Fruit fly (Drosophila melanogaster) whole organism, embryonic: ENCODE results near the gene Naxd.

ENCODE experiments used
- Atf6 ChIP-seq: fragments of 200-800 bp; sonication (Bioruptor generic); IDR thresholded peaks from 2 replicates; pipeline ENCODE4 v1.3.6; 2022; ENCODE audit warnings: missing biosample characterization, missing genetic modification characterization
- Blimp-1 ChIP-seq: fragments of 200-800 bp; sonication (Bioruptor generic); optimal IDR thresholded peaks from 3 replicates; lab custom pipeline; 2018; ENCODE audit warnings: missing biosample characterization, missing genetic modification characterization, mild to moderate bottlenecking, moderate library complexity, missing genetic modification reagents
- CG10267 ChIP-seq: fragments of 200-800 bp; sonication (Bioruptor generic); optimal IDR thresholded peaks from 2 replicates; lab custom pipeline; 2018; ENCODE audit warnings: missing biosample characterization, mild to moderate bottlenecking, missing genetic modification characterization, moderate library complexity
- CG10979 ChIP-seq: fragments of 200-800 bp; sonication (Bioruptor generic); optimal IDR thresholded peaks from 2 replicates; lab custom pipeline; 2018; ENCODE audit warnings: missing biosample characterization, mild to moderate bottlenecking, missing genetic modification characterization, moderate library complexity
- CG12071 ChIP-seq: fragments of 200-800 bp; sonication (Bioruptor generic); optimal IDR thresholded peaks from 3 replicates; lab custom pipeline; 2018; ENCODE audit warnings: missing biosample characterization, mild to moderate bottlenecking, missing genetic modification characterization
- CG13296 ChIP-seq: fragments of 200-800 bp; sonication (Bioruptor generic); optimal IDR thresholded peaks from 3 replicates; lab custom pipeline; 2018; ENCODE audit warnings: missing biosample characterization, mild to moderate bottlenecking, missing genetic modification characterization
- CG13624 ChIP-seq: fragments of 200-800 bp; sonication (Bioruptor generic); optimal IDR thresholded peaks from 2 replicates; lab custom pipeline; 2016; ENCODE audit warnings: missing biosample characterization, missing genetic modification characterization
- CG14050 ChIP-seq: fragments of 200-800 bp; sonication (Bioruptor generic); IDR thresholded peaks from 3 replicates; pipeline ENCODE4 v1.3.6; 2022; ENCODE audit warnings: missing biosample characterization, missing genetic modification characterization
- CG15601 ChIP-seq: fragments of 200-800 bp; sonication (Bioruptor generic); optimal IDR thresholded peaks from 3 replicates; lab custom pipeline; 2019; ENCODE audit warnings: missing biosample characterization, mild to moderate bottlenecking, missing genetic modification characterization, moderate library complexity
- CG18599 ChIP-seq: fragments of 200-800 bp; sonication (Bioruptor generic); optimal IDR thresholded peaks from 3 replicates; lab custom pipeline; 2017; ENCODE audit warnings: missing biosample characterization, missing genetic modification characterization, mild to moderate bottlenecking, moderate library complexity, missing genetic modification reagents
- CG2712 ChIP-seq: fragments of 200-800 bp; optimal IDR thresholded peaks from 3 replicates; lab custom pipeline; 2019; ENCODE audit warnings: missing biosample characterization, mild to moderate bottlenecking, missing genetic modification characterization, moderate library complexity
- CG30431 ChIP-seq: fragments of 200-800 bp; sonication (Bioruptor generic); optimal IDR thresholded peaks from 2 replicates; lab custom pipeline; 2017; ENCODE audit warnings: missing biosample characterization, missing genetic modification characterization
- CG3065 ChIP-seq: fragments of 200-800 bp; sonication (Bioruptor generic); optimal IDR thresholded peaks from 2 replicates; lab custom pipeline; 2016; ENCODE audit warnings: missing biosample characterization, missing genetic modification characterization
- CG31365 ChIP-seq: fragments of 200-800 bp; sonication (Bioruptor generic); optimal IDR thresholded peaks from 2 replicates; lab custom pipeline; 2018; ENCODE audit warnings: missing biosample characterization, mild to moderate bottlenecking, missing genetic modification characterization
- CG31441 ChIP-seq: fragments of 200-800 bp; sonication (Bioruptor generic); IDR thresholded peaks from 2 replicates; pipeline ENCODE4 v1.3.6; 2022; ENCODE audit warnings: missing biosample characterization, missing genetic modification characterization
- CG32767 ChIP-seq: fragments of 200-800 bp; sonication (Bioruptor generic); IDR thresholded peaks from 2 replicates; pipeline ENCODE4 v1.3.6; 2022; ENCODE audit warnings: missing biosample characterization, missing genetic modification characterization
- CG3726 ChIP-seq: fragments of 200-800 bp; sonication (Bioruptor generic); IDR thresholded peaks from 3 replicates; pipeline ENCODE4, ENCODE4 v1.3.6; 2022; ENCODE audit warnings: missing biosample characterization, missing genetic modification characterization
- CG8388 ChIP-seq: fragments of 200-800 bp; sonication (Bioruptor generic); optimal IDR thresholded peaks from 2 replicates; lab custom pipeline; 2019; ENCODE audit warnings: missing biosample characterization, mild to moderate bottlenecking, missing genetic modification characterization, moderate library complexity
- CG9817 ChIP-seq: fragments of 200-800 bp; sonication (Bioruptor generic); optimal IDR thresholded peaks from 2 replicates; lab custom pipeline; 2018; ENCODE audit warnings: missing biosample characterization, mild to moderate bottlenecking, missing genetic modification characterization, moderate library complexity
- Dip2 ChIP-seq: fragments of 200-800 bp; sonication (Bioruptor generic); IDR thresholded peaks from 2 replicates; pipeline ENCODE4 v1.3.6; 2022; ENCODE audit warnings: missing biosample characterization, missing genetic modification characterization
- ERR ChIP-seq: fragments of 200-800 bp; sonication (Bioruptor generic); optimal IDR thresholded peaks from 2 replicates; lab custom pipeline; 2016; ENCODE audit warnings: missing biosample characterization, missing genetic modification characterization
- HHEX ChIP-seq: fragments of 200-800 bp; sonication (Bioruptor generic); optimal IDR thresholded peaks from 3 replicates; lab custom pipeline; 2017; ENCODE audit warnings: missing biosample characterization, mild to moderate bottlenecking, missing genetic modification characterization, missing genetic modification reagents
- Lhr ChIP-seq: fragments of 200-800 bp; sonication (Bioruptor generic); optimal IDR thresholded peaks from 3 replicates; lab custom pipeline; 2017; ENCODE audit warnings: mild to moderate bottlenecking, missing biosample characterization, missing genetic modification reagents, missing genetic modification characterization
- Max ChIP-seq: fragments of 200-800 bp; sonication (Bioruptor generic); optimal IDR thresholded peaks from 2 replicates; lab custom pipeline; 2016; ENCODE audit warnings: missing biosample characterization, mild to moderate bottlenecking, missing genetic modification characterization
- Nf-YB ChIP-seq: fragments of 200-800 bp; sonication (Bioruptor generic); optimal IDR thresholded peaks from 3 replicates; lab custom pipeline; 2019; ENCODE audit warnings: missing biosample characterization, mild to moderate bottlenecking, missing genetic modification characterization, moderate library complexity
- Oli ChIP-seq: fragments of 200-800 bp; sonication (Bioruptor generic); optimal IDR thresholded peaks from 2 replicates; lab custom pipeline; 2018; ENCODE audit warnings: missing biosample characterization, mild to moderate bottlenecking, missing genetic modification characterization, moderate library complexity
- PHDP ChIP-seq: fragments of 200-800 bp; sonication (Bioruptor generic); optimal IDR thresholded peaks from 3 replicates; lab custom pipeline; 2018; ENCODE audit warnings: missing biosample characterization, mild to moderate bottlenecking, missing genetic modification characterization, moderate library complexity
- Ssrp ChIP-seq: fragments of 200-800 bp; sonication (Bioruptor generic); optimal IDR thresholded peaks from 2 replicates; lab custom pipeline; 2018; ENCODE audit warnings: missing biosample characterization, mild to moderate bottlenecking, missing genetic modification characterization, moderate library complexity
- caup ChIP-seq: fragments of 200-800 bp; sonication (Bioruptor generic); optimal IDR thresholded peaks from 3 replicates; lab custom pipeline; 2017; ENCODE audit warnings: missing biosample characterization, mild to moderate bottlenecking, missing genetic modification characterization, moderate library complexity; ENCODE audit not compliant: severe bottlenecking
- croc ChIP-seq: fragments of 200-800 bp; sonication (Bioruptor generic); conservative IDR thresholded peaks from 3 replicates; pipeline ENCODE4 v1.3.6; 2022; ENCODE audit warnings: missing biosample characterization, missing genetic modification characterization
- danr ChIP-seq: fragments of 200-800 bp; sonication (Bioruptor generic); IDR thresholded peaks from 2 replicates; pipeline ENCODE4 v1.3.6; 2022; ENCODE audit warnings: missing biosample characterization, missing genetic modification characterization
- dmrt11E ChIP-seq: fragments of 200-800 bp; sonication (Bioruptor generic); optimal IDR thresholded peaks from 3 replicates; lab custom pipeline; 2018; ENCODE audit warnings: missing biosample characterization, mild to moderate bottlenecking, missing genetic modification characterization, moderate library complexity
- dmrt99B ChIP-seq: fragments of 200-800 bp; sonication (Bioruptor generic); optimal IDR thresholded peaks from 2 replicates; lab custom pipeline; 2018; ENCODE audit warnings: missing biosample characterization, mild to moderate bottlenecking, missing genetic modification characterization, moderate library complexity
- dpn ChIP-seq, 2 experiments: fragments of 200-800 bp; sonication (Bioruptor generic); optimal IDR thresholded peaks; 3 replicates each; lab custom pipeline; 2016; ENCODE audit warnings: missing biosample characterization in 2 of 2, missing genetic modification characterization in 2 of 2
- dysf ChIP-seq: fragments of 200-800 bp; sonication (Bioruptor generic); IDR thresholded peaks from 3 replicates; pipeline ENCODE4 v1.3.6; 2022; ENCODE audit warnings: missing biosample characterization, missing genetic modification characterization
- esg ChIP-seq: fragments of 200-800 bp; sonication (Bioruptor generic); conservative IDR thresholded peaks from 2 replicates; pipeline ENCODE4 v1.3.6; 2022; ENCODE audit warnings: missing biosample characterization, missing genetic modification characterization
- fd64A ChIP-seq: fragments of 200-800 bp; sonication (Bioruptor generic); optimal IDR thresholded peaks from 3 replicates; lab custom pipeline; 2018; ENCODE audit warnings: missing biosample characterization, mild to moderate bottlenecking, missing genetic modification characterization
- fd96Cb ChIP-seq: fragments of 200-800 bp; sonication (Bioruptor generic); optimal IDR thresholded peaks from 2 replicates; lab custom pipeline; 2018; ENCODE audit warnings: missing biosample characterization, mild to moderate bottlenecking, missing genetic modification characterization, moderate library complexity
- ftz-f1 ChIP-seq: fragments of 200-800 bp; sonication (Bioruptor generic); optimal IDR thresholded peaks from 2 replicates; lab custom pipeline; 2016; ENCODE audit warnings: missing biosample characterization, missing genetic modification characterization
- gcm2 ChIP-seq: fragments of 200-800 bp; sonication (Bioruptor generic); optimal IDR thresholded peaks from 2 replicates; lab custom pipeline; 2016; ENCODE audit warnings: missing biosample characterization, missing genetic modification characterization
- gro ChIP-seq: fragments of 200-800 bp; sonication (Bioruptor generic); optimal IDR thresholded peaks from 2 replicates; lab custom pipeline; 2016; ENCODE audit warnings: missing biosample characterization, missing genetic modification characterization
- knrl ChIP-seq: fragments of 200-800 bp; sonication (Bioruptor generic); IDR thresholded peaks from 3 replicates; pipeline ENCODE4 v1.3.6; 2022; ENCODE audit warnings: missing biosample characterization, missing genetic modification characterization; ENCODE audit not compliant: partially characterized antibody
- lab ChIP-seq: fragments of 200-800 bp; sonication (Bioruptor generic); optimal IDR thresholded peaks from 3 replicates; lab custom pipeline; 2017; ENCODE audit warnings: missing biosample characterization, missing genetic modification characterization, mild to moderate bottlenecking, moderate library complexity, missing genetic modification reagents
- lbe ChIP-seq: fragments of 200-800 bp; sonication (Bioruptor generic); optimal IDR thresholded peaks from 2 replicates; lab custom pipeline; 2016; ENCODE audit warnings: missing biosample characterization, mild to moderate bottlenecking, missing genetic modification characterization
- lmd ChIP-seq: fragments of 200-800 bp; sonication (Bioruptor generic); IDR thresholded peaks from 2 replicates; pipeline ENCODE4 v1.3.6; 2022; ENCODE audit warnings: missing biosample characterization, missing genetic modification characterization
- sens-2 ChIP-seq: fragments of 200-800 bp; sonication (Bioruptor generic); IDR thresholded peaks from 2 replicates; pipeline ENCODE4 v1.3.6; 2022; ENCODE audit warnings: missing biosample characterization, missing genetic modification characterization
- sima ChIP-seq: fragments of 200-800 bp; sonication (Bioruptor generic); optimal IDR thresholded peaks from 2 replicates; lab custom pipeline; 2016; ENCODE audit warnings: missing biosample characterization, missing genetic modification characterization
- ttk ChIP-seq: fragments of 200-800 bp; sonication (Bioruptor generic); IDR thresholded peaks from 2 replicates; pipeline ENCODE4 v2.1.2; 2022; ENCODE audit warnings: missing biosample characterization, missing genetic modification characterization

Naxd gene

DNA sequence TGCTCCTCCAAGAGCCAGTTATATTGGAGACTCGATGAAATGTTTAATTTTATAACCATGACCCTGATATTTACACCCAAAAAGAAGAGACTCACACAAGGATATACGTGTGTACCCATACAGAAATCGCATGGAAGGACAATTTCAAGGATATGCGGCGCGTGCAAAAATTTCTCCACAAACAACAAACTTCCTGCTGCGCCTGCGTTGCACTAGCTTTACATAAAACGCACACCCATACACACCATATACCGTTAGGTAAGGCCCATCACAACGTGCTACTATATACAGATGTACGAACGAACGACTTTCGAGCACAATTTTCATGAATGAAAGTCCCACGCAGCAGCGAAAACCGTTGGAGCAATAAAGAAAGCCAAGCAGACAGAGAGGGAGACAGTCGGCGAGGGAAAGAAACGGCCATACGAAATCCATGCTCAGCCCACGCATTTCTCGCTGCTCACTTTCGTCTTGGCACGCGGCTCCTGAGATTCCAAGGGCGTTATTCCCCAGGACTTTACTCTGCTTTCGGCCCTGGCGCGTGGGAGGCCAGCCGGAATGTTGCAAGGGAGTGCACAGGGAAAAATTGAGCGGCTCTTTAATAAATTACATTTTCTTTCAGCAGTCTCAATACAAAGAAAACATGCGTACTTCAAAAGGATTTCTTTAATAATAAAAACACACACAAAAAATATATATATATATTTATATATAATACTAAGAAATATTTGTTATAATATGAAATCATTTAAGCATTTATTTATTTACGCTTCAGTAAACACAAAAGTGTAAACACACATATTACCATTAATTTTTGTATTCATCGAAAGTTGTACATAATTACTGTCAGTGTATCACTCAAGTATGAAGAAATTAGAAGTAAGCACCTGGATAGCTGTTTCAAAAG lies 9.9 kb downstream of the Naxd start (continued):
- no peak for TF ChIP-seq croc (GFP tag; lab: Robert Waterston, UW)
- TF ChIP-seq HHEX (GFP tag; lab: Kevin White, UChicago), result peak; percentile 36
- no peak for TF ChIP-seq CG12071
- TF ChIP-seq sima (GFP tag; lab: Kevin White, UChicago), result no peak
- TF ChIP-seq ERR (GFP tag; lab: Kevin White, UChicago), result no peak
- no peak for TF ChIP-seq knrl
- TF ChIP-seq CG13624, result no peak
- peak; percentile 66 for TF ChIP-seq CG2712 (tag; lab: Kevin White, UChicago)
- no peak for TF ChIP-seq CG14050 (GFP tag; lab: Robert Waterston, UW)
- TF ChIP-seq CG30431 (GFP tag; lab: Kevin White, UChicago), result no peak
- no peak for TF ChIP-seq gcm2
- peak; percentile 4 for TF ChIP-seq CG9817 (tag; lab: Kevin White, UChicago)
- TF ChIP-seq lbe (GFP tag; lab: Kevin White, UChicago), result no peak
- no peak for TF ChIP-seq danr (GFP tag; lab: Robert Waterston, UW)
- peak; percentile 19 for TF ChIP-seq dmrt11E (tag; lab: Kevin White, UChicago)
- TF ChIP-seq esg, result peak; percentile 17; the same call in 1 of the 2 replicates
- peak; percentile 75 for TF ChIP-seq CG18599
- TF ChIP-seq ftz-f1 (GFP tag; lab: Kevin White, UChicago), result no peak
- no peak for TF ChIP-seq Dip2 (GFP tag; lab: Robert Waterston, UW)
- TF ChIP-seq dmrt99B (tag; lab: Kevin White, UChicago), result peak; percentile 59
- 0 out of 2 replicates have a peak, but pooled peaks have one; percentile 41 for TF ChIP-seq lmd (GFP tag; lab: Robert Waterston, UW)
- TF ChIP-seq PHDP, result peak; percentile 45
- TF ChIP-seq CG32767 (GFP tag; lab: Robert Waterston, UW), result no peak
- TF ChIP-seq caup (GFP tag; lab: Kevin White, UChicago), result no peak
- peak; percentile 28 for TF ChIP-seq Ssrp (tag; lab: Kevin White, UChicago)
- TF ChIP-seq CG13296 (GFP tag; lab: Kevin White, UChicago), result no peak
- no peak for TF ChIP-seq Max (GFP tag; lab: Kevin White, UChicago)
- TF ChIP-seq Nf-YB, result peak; percentile 19
- peak; percentile 51 for TF ChIP-seq CG10979 (tag; lab: Kevin White, UChicago)
- TF ChIP-seq CG10267 (tag; lab: Kevin White, UChicago), result peak; percentile 46
- no peak for TF ChIP-seq CG3726
- TF ChIP-seq CG31365 (tag; lab: Kevin White, UChicago), result no peak
- TF ChIP-seq ttk, result no peak
- TF ChIP-seq dysf (GFP tag; lab: Robert Waterston, UW), result 0 out of 3 replicates have a peak, but pooled peaks have one; percentile 5
- TF ChIP-seq Oli (tag; lab: Kevin White, UChicago), result peak; percentile 21
- TF ChIP-seq Blimp-1 (GFP tag; lab: Kevin White, UChicago), result peak; percentile 42
- peak in 1 of 2 experiments; percentile 11 for TF ChIP-seq dpn (GFP tag; optimal IDR thresholded peaks at IDR 0.05; lab: Kevin White, UChicago)
- TF ChIP-seq sens-2 (GFP tag; lab: Robert Waterston, UW), result no peak
- TF ChIP-seq CG15601, result peak; percentile 1
- TF ChIP-seq Lhr (GFP tag; lab: Kevin White, UChicago), result no peak
- TF ChIP-seq Atf6 (GFP tag; lab: Robert Waterston, UW), result 0 out of 2 replicates have a peak, but pooled peaks have one; percentile 29
- TF ChIP-seq CG31441 (GFP tag; lab: Robert Waterston, UW), result peak; percentile 65
- TF ChIP-seq CG8388, result peak; percentile 37
- peak; percentile 44 for TF ChIP-seq fd96Cb (tag; lab: Kevin White, UChicago)
- TF ChIP-seq lab (GFP tag; lab: Kevin White, UChicago), result peak; percentile 69
- TF ChIP-seq fd64A (GFP tag; lab: Kevin White, UChicago), result no peak
- no peak for TF ChIP-seq CG3065 (GFP tag; lab: Kevin White, UChicago)
- no peak for TF ChIP-seq gro (GFP tag; lab: Kevin White, UChicago)
